Fruit fly (Drosophila melanogaster) whole organism, wandering third instar larva: Measurements from ENCODE around the gene dx.

Experiments
- CG32264 ChIP-seq: fragments of 200-800 bp; sonication (Bioruptor generic); optimal IDR thresholded peaks from 2 replicates; lab custom pipeline; 2016; ENCODE audit warnings: missing biosample characterization, missing genetic modification characterization
- CG9705 ChIP-seq: fragments of 200-800 bp; sonication (Bioruptor generic); optimal IDR thresholded peaks from 2 replicates; lab custom pipeline; 2018; ENCODE audit warnings: missing biosample characterization, mild to moderate bottlenecking, missing genetic modification characterization
- CrebA ChIP-seq: fragments of 200-800 bp; sonication (Bioruptor generic); optimal IDR thresholded peaks from 2 replicates; lab custom pipeline; 2016; ENCODE audit warnings: missing biosample characterization, mild to moderate bottlenecking, missing genetic modification characterization, borderline replicate concordance
- Dfd ChIP-seq: fragments of >200 bp; optimal IDR thresholded peaks from 2 replicates; lab custom pipeline; 2017; ENCODE audit warnings: missing biosample characterization, missing genetic modification characterization
- HLH106 ChIP-seq: fragments of 200-800 bp; optimal IDR thresholded peaks from 3 replicates; lab custom pipeline; 2019; ENCODE audit warnings: missing biosample characterization, mild to moderate bottlenecking, missing genetic modification characterization, moderate library complexity
- Hr78 ChIP-seq: fragments of >200 bp; optimal IDR thresholded peaks from 2 replicates; lab custom pipeline; 2017; ENCODE audit warnings: missing biosample characterization, missing genetic modification characterization
- Jra ChIP-seq: sonication (Bioruptor generic); optimal IDR thresholded peaks from 2 replicates; lab custom pipeline; 2016; ENCODE audit warnings: missing biosample characterization, missing genetic modification characterization
- Myc ChIP-seq: fragments of >200 bp; optimal IDR thresholded peaks from 2 replicates; lab custom pipeline; 2017
- N ChIP-seq: fragments of >200 bp; optimal IDR thresholded peaks from 2 replicates; lab custom pipeline; 2018; ENCODE audit warnings: missing biosample characterization, missing external identifiers, missing genetic modification characterization
- Sp1 ChIP-seq: fragments of 200-800 bp; sonication (Bioruptor generic); optimal IDR thresholded peaks from 3 replicates; lab custom pipeline; 2019; ENCODE audit warnings: missing biosample characterization, mild to moderate bottlenecking, missing genetic modification characterization, moderate library complexity
- br ChIP-seq: fragments of 200-800 bp; sonication (Bioruptor generic); optimal IDR thresholded peaks from 2 replicates; lab custom pipeline; 2016; ENCODE audit warnings: missing biosample characterization, missing genetic modification characterization
- brk ChIP-seq: fragments of 200-800 bp; sonication (Bioruptor generic); optimal IDR thresholded peaks from 2 replicates; lab custom pipeline; 2016; ENCODE audit warnings: missing biosample characterization, mild to moderate bottlenecking, missing genetic modification characterization
- dmrt93B ChIP-seq: fragments of 200-800 bp; sonication (Bioruptor generic); optimal IDR thresholded peaks from 2 replicates; lab custom pipeline; 2018; ENCODE audit warnings: missing biosample characterization, mild to moderate bottlenecking, missing genetic modification characterization
- ey ChIP-seq: fragments of 200-800 bp; sonication (Bioruptor generic); optimal IDR thresholded peaks from 2 replicates; lab custom pipeline; 2016; ENCODE audit warnings: missing biosample characterization, missing genetic modification characterization
- foxo ChIP-seq, 2 experiments: fragments of 200-800 bp; sonication (Bioruptor generic); optimal IDR thresholded peaks; 2 replicates in 1 of 2; 3 replicates in 1 of 2; lab custom pipeline; 2016 to 2017; ENCODE audit warnings: missing biosample characterization in 2 of 2, missing genetic modification characterization in 2 of 2
- fru ChIP-seq: fragments of 200-800 bp; sonication (Bioruptor generic); optimal IDR thresholded peaks from 3 replicates; lab custom pipeline; 2016; ENCODE audit warnings: missing biosample characterization, mild to moderate bottlenecking, missing genetic modification characterization
- h ChIP-seq: fragments of 200-800 bp; sonication (Bioruptor generic); optimal IDR thresholded peaks from 3 replicates; lab custom pipeline; 2016; ENCODE audit warnings: missing biosample characterization, mild to moderate bottlenecking, missing genetic modification characterization
- jim ChIP-seq: fragments of 175-275, 200-325 bp; sonication (Bioruptor generic); optimal IDR thresholded peaks from 2 replicates; lab custom pipeline; 2016; ENCODE audit warnings: missing biosample characterization, mild to moderate bottlenecking, missing genetic modification characterization
- psq ChIP-seq: fragments of 200-800 bp; sonication (Bioruptor generic); optimal IDR thresholded peaks from 3 replicates; lab custom pipeline; 2017; ENCODE audit warnings: missing biosample characterization, mild to moderate bottlenecking, missing genetic modification characterization, moderate library complexity
- rgr ChIP-seq: fragments of 200-800 bp; sonication (Bioruptor generic); optimal IDR thresholded peaks from 3 replicates; lab custom pipeline; 2016; ENCODE audit warnings: missing biosample characterization, mild to moderate bottlenecking, missing genetic modification characterization
- sv ChIP-seq: fragments of 200-800 bp; sonication (Bioruptor generic); optimal IDR thresholded peaks from 3 replicates; lab custom pipeline; 2016; ENCODE audit warnings: missing biosample characterization, missing genetic modification characterization
- tai ChIP-seq: sonication (Bioruptor generic); optimal IDR thresholded peaks from 2 replicates; lab custom pipeline; 2016; ENCODE audit warnings: missing biosample characterization, missing genetic modification characterization

The dx gene

dm6 chrX:6573799-6574198, 40.0 kb downstream of the dx start:
- TF ChIP-seq jim (GFP tag; lab: Kevin White, UChicago) = no peak
- no peak for TF ChIP-seq rgr (GFP tag; lab: Kevin White, UChicago)
- peak in 1 of 2 experiments; percentile 36 for TF ChIP-seq foxo (GFP tag; optimal IDR thresholded peaks at IDR 0.05; lab: Kevin White, UChicago)
- no peak for TF ChIP-seq CG9705 (GFP tag; lab: Kevin White, UChicago)
- peak; percentile 39 for TF ChIP-seq dmrt93B (GFP tag; lab: Kevin White, UChicago)
- TF ChIP-seq Jra (GFP tag; lab: Kevin White, UChicago) = no peak
- no peak for TF ChIP-seq HLH106 (tag; lab: Kevin White, UChicago)
- TF ChIP-seq Dfd = no peak
- peak; percentile 49 for TF ChIP-seq Sp1 (GFP tag; lab: Kevin White, UChicago)
- peak; percentile 26 for TF ChIP-seq br (GFP tag; lab: Kevin White, UChicago)
- TF ChIP-seq psq (GFP tag; lab: Kevin White, UChicago) = no peak
- no peak for TF ChIP-seq N (GFP tag; lab: Kevin White, UChicago)
- peak; percentile 15 for TF ChIP-seq h (GFP tag; lab: Kevin White, UChicago)
- no peak for TF ChIP-seq tai (GFP tag; lab: Kevin White, UChicago)
- TF ChIP-seq, all 38 proteins: peak for 5

dm6 chrX:6574488-6574887, 40.7 kb downstream of the dx start:
- TF ChIP-seq dmrt93B (GFP tag; lab: Kevin White, UChicago) (peak; percentile 30), HLH106 (tag; lab: Kevin White, UChicago) (peak; percentile 57), br (GFP tag; lab: Kevin White, UChicago) (peak; percentile 18), rgr (GFP tag; lab: Kevin White, UChicago) (peak; percentile 25), Myc (lab: Kevin White, UChicago) (no peak), sv (no peak), ey (peak; percentile 48), fru (GFP tag; lab: Kevin White, UChicago) (peak; percentile 48), Hr78 (no peak), foxo (GFP tag; optimal IDR thresholded peaks at IDR 0.05; lab: Kevin White, UChicago) (peak in 1 of 2 experiments; percentile 53), CrebA (GFP tag; lab: Kevin White, UChicago) (no peak), CG32264 (GFP tag; lab: Kevin White, UChicago) (peak; percentile 1), brk (GFP tag; lab: Kevin White, UChicago) (no peak), Sp1 (GFP tag; lab: Kevin White, UChicago) (peak; percentile 20), h (GFP tag; lab: Kevin White, UChicago) (peak; percentile 47)
